Worm (Caenorhabditis elegans): Measurements from ENCODE around the gene ZC317.2.

DNA sequence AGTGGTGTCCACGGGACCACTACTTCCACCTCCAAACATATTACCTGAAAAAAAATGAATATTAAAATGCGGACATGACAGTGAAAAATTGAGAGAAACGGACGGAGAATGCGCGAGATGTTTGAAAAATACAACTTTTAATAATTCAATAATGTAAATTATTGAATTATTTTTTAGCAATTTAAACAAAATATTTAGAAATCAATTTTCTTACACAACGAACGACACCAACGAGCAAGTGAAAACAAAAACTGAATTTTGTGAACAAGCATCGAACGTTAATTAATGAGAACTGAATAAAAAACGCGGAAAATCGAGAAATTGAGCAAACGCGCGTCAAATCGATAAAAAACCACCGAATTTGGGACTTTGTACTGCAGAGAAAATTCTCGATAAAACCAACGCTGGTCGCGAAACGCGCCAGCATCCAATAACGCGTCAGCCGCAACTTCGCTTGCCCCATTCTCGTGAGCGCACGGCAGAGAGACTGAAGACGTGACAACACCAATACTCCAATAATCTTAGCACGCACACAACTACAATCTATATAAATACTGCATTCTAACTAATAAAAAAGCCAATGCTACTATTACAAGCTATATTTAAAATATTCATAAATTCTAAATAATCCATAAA lies 45.0 kb downstream of the ZC317.2 start, which contains the start of the genes dnj-19 and nhr-47:
- TF ChIP-seq snpc-4 (tag; optimal IDR thresholded peaks at IDR 0.05) (no peak), madf-9 (GFP tag; conservative IDR thresholded peaks at IDR 0.05) (peak; percentile 65)

Data from whole organism, L4 larva.